Fruit fly (Drosophila melanogaster): ENCODE measurements around the gene CG3713.

Gene CG3713

DNA sequence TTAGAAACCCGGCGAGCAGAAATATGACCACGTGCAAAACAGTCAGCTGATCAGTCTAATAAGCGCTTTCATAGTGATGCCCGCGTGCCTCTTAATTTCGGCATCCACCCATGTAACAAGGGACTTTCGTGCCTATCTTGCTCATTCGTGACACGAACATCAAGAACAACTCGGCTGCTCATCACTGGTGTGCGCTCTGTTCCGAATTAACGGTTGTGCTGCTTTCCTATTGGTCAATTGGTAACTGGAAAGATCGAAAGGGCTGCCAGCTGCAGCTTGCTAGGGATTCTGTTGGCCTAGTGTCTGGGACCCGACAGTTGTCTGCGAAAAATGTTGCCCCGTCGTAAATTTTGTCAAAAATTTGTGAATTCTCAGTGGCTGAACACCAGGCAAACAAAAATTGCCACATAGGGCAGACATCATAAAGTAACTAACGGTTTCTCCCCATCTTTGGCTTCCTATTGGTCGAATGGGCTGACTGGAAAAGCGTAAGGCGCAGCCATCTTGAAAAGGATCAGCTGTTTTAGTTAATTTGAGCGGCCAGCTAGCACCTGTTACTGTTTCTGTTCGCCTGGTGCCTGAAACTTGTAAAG lies 50.5 kb downstream of the CG3713 start (continued):
- TF ChIP-seq fd3F (GFP tag; optimal IDR thresholded peaks at IDR 0.05) (no peak), BtbVII (GFP tag; optimal IDR thresholded peaks at IDR 0.05) (no peak), Stat92E (GFP tag; optimal IDR thresholded peaks at IDR 0.05) (peak in 1 of 3 experiments; percentile 86), CG32532 (GFP tag; IDR thresholded peaks at IDR 0.05) (peak; percentile 43; the same call in 1 of the 2 replicates), CG17385 (GFP tag; optimal IDR thresholded peaks at IDR 0.05) (no peak), CG14667 (GFP tag; IDR thresholded peaks at IDR 0.05) (no peak), Lpt (GFP tag; optimal IDR thresholded peaks at IDR 0.05) (no peak), Abd-B (GFP tag; optimal IDR thresholded peaks at IDR 0.05) (peak; percentile 10), CG7987 (GFP tag; optimal IDR thresholded peaks at IDR 0.05) (peak; percentile 44), CG1233 (GFP tag; optimal IDR thresholded peaks at IDR 0.05) (no peak), Blimp-1 (GFP tag; optimal IDR thresholded peaks at IDR 0.05) (no peak), CG8388 (GFP tag; optimal IDR thresholded peaks at IDR 0.05) (no peak), HmgD (GFP tag; optimal IDR thresholded peaks at IDR 0.05) (peak; percentile 18), CG4820 (GFP tag; optimal IDR thresholded peaks at IDR 0.05) (no peak), Nf-YC (tag; optimal IDR thresholded peaks at IDR 0.05) (peak; percentile 99), CG12744 (GFP tag; optimal IDR thresholded peaks at IDR 0.05) (no peak), CG9437 (GFP tag; optimal IDR thresholded peaks at IDR 0.05) (no peak), pzg (GFP tag; optimal IDR thresholded peaks at IDR 0.05) (peak; percentile 22), Ravus (GFP tag; IDR thresholded peaks at IDR 0.05) (no peak), CG14860 (GFP tag; IDR thresholded peaks at IDR 0.05; ENCODE audit: partially characterized antibody) (peak; percentile 93), HHEX (GFP tag; optimal IDR thresholded peaks at IDR 0.05) (no peak), esg (GFP tag; conservative IDR thresholded peaks at IDR 0.05) (no peak), Taf1 (GFP tag; IDR thresholded peaks at IDR 0.05) (no peak), CHES-1-like (GFP tag; optimal IDR thresholded peaks at IDR 0.05) (peak; percentile 34), CG3163 (GFP tag; optimal IDR thresholded peaks at IDR 0.05) (no peak), CG3281 (GFP tag; optimal IDR thresholded peaks at IDR 0.05) (peak; percentile 15), ato (GFP tag; IDR thresholded peaks at IDR 0.05; ENCODE audit: partially characterized antibody) (peak; percentile 94), CG16863 (GFP tag; optimal IDR thresholded peaks at IDR 0.05) (no peak), exex (tag; optimal IDR thresholded peaks at IDR 0.05) (peak; percentile 12), Doc2 (GFP tag; IDR thresholded peaks at IDR 0.05) (no peak), CG2116 (GFP tag; optimal IDR thresholded peaks at IDR 0.05) (no peak), CG9932 (GFP tag; IDR thresholded peaks at IDR 0.05) (peak; percentile 48; the same call in 1 of the 2 replicates), CG10321 (GFP tag; IDR thresholded peaks at IDR 0.05) (no peak), CG4707 (GFP tag; optimal IDR thresholded peaks at IDR 0.05) (no peak), CG17912 (GFP tag; optimal IDR thresholded peaks at IDR 0.05) (no peak), chn (GFP tag; optimal IDR thresholded peaks at IDR 0.05) (no peak), unpg (GFP tag; optimal IDR thresholded peaks at IDR 0.05) (no peak), CG12769 (tag; optimal IDR thresholded peaks at IDR 0.05) (no peak), gcm (GFP tag; optimal IDR thresholded peaks at IDR 0.05) (peak; percentile 18), Adf1 (GFP tag; IDR thresholded peaks at IDR 0.05) (no peak), CG15073 (GFP tag; optimal IDR thresholded peaks at IDR 0.05) (no peak), CG14014 (GFP tag; IDR thresholded peaks at IDR 0.05) (no peak), h (optimal IDR thresholded peaks at IDR 0.05) (no peak), chif (GFP tag; optimal IDR thresholded peaks at IDR 0.05) (no peak), dpn (GFP tag; optimal IDR thresholded peaks at IDR 0.05) (peak in 1 of 2 experiments; percentile 32), Awh (GFP tag; IDR thresholded peaks at IDR 0.05) (no peak), Nf-YA (GFP tag; IDR thresholded peaks at IDR 0.05) (peak; percentile 76), CG17328 (GFP tag; IDR thresholded peaks at IDR 0.05) (no peak), vfl (GFP tag; optimal IDR thresholded peaks at IDR 0.05) (peak; percentile 17), lov (optimal IDR thresholded peaks at IDR 0.05) (no peak), lov (GFP tag; IDR thresholded peaks at IDR 0.05) (no peak)

Data from whole organism, embryonic.